Fruit fly (Drosophila melanogaster) whole organism, pupa: ENCODE results near the gene Ns4.

Source experiments
- CG10348 ChIP-seq: fragments of 200-800 bp; sonication (Bioruptor generic); IDR thresholded peaks from 2 replicates; pipeline ENCODE4 v1.3.6; 2022; ENCODE audit warnings: missing biosample characterization, missing genetic modification characterization
- CG12605 ChIP-seq: fragments of 200-800 bp; sonication (Bioruptor generic); IDR thresholded peaks from 2 replicates; pipeline ENCODE4 v1.3.6; 2022; ENCODE audit warnings: missing biosample characterization, missing genetic modification characterization
- CG13204 ChIP-seq: fragments of 200-800 bp; sonication (Bioruptor generic); optimal IDR thresholded peaks from 2 replicates; lab custom pipeline; 2018; ENCODE audit warnings: missing biosample characterization, mild to moderate bottlenecking, missing genetic modification characterization, moderate library complexity
- CG14655 ChIP-seq: fragments of 200-800 bp; sonication (Bioruptor generic); optimal IDR thresholded peaks from 3 replicates; lab custom pipeline; 2017; ENCODE audit warnings: mild to moderate bottlenecking, missing biosample characterization, missing genetic modification reagents, missing genetic modification characterization
- CG15710 ChIP-seq: fragments of 200-800 bp; sonication (Bioruptor generic); optimal IDR thresholded peaks from 2 replicates; lab custom pipeline; 2018; ENCODE audit warnings: missing biosample characterization, mild to moderate bottlenecking, missing genetic modification characterization, moderate library complexity
- CG17806 ChIP-seq: fragments of 200-800 bp; sonication (Bioruptor generic); optimal IDR thresholded peaks from 2 replicates; lab custom pipeline; 2018; ENCODE audit warnings: missing biosample characterization, mild to moderate bottlenecking, missing genetic modification characterization, moderate library complexity
- CG32121 ChIP-seq: fragments of 200-800 bp; sonication (Bioruptor generic); IDR thresholded peaks from 2 replicates; pipeline ENCODE4 v1.3.6; 2022; ENCODE audit warnings: missing biosample characterization, missing genetic modification characterization
- CG34367 ChIP-seq: fragments of 200-800 bp; sonication (Bioruptor generic); optimal IDR thresholded peaks from 2 replicates; lab custom pipeline; 2018; ENCODE audit warnings: missing biosample characterization, mild to moderate bottlenecking, missing genetic modification characterization
- CG4496 ChIP-seq: fragments of 200-800 bp; sonication (Bioruptor generic); IDR thresholded peaks from 3 replicates; pipeline ENCODE4 v1.3.6; 2022; ENCODE audit warnings: missing biosample characterization, missing genetic modification characterization
- CG8159 ChIP-seq: fragments of 200-800 bp; sonication (Bioruptor generic); optimal IDR thresholded peaks from 3 replicates; lab custom pipeline; 2018; ENCODE audit warnings: missing biosample characterization, mild to moderate bottlenecking, missing genetic modification characterization, moderate library complexity
- CG8301 ChIP-seq: fragments of 200-800 bp; sonication (Bioruptor generic); optimal IDR thresholded peaks from 2 replicates; lab custom pipeline; 2018; ENCODE audit warnings: missing biosample characterization, mild to moderate bottlenecking, missing genetic modification characterization
- CG9948 ChIP-seq: fragments of 200-800 bp; sonication (Bioruptor generic); optimal IDR thresholded peaks from 2 replicates; lab custom pipeline; 2018; ENCODE audit warnings: missing biosample characterization, mild to moderate bottlenecking, missing genetic modification characterization, moderate library complexity
- D1 ChIP-seq: fragments of 200-800 bp; sonication (Bioruptor generic); optimal IDR thresholded peaks from 2 replicates; lab custom pipeline; 2018; ENCODE audit warnings: missing biosample characterization, mild to moderate bottlenecking, missing genetic modification characterization, moderate library complexity
- EcR ChIP-seq: fragments of 200-800 bp; sonication (Bioruptor generic); optimal IDR thresholded peaks from 3 replicates; lab custom pipeline; 2019; ENCODE audit warnings: missing biosample characterization, missing genetic modification characterization, mild to moderate bottlenecking, moderate library complexity, missing genetic modification reagents
- Ets98B ChIP-seq: fragments of 200-800 bp; sonication (Bioruptor generic); IDR thresholded peaks from 2 replicates; pipeline ENCODE4 v1.3.6; 2022; ENCODE audit warnings: missing biosample characterization, missing genetic modification characterization
- Pif1A ChIP-seq: fragments of 200-800 bp; sonication (Bioruptor generic); optimal IDR thresholded peaks from 3 replicates; lab custom pipeline; 2016; ENCODE audit warnings: missing biosample characterization, missing genetic modification characterization
- Pif1B ChIP-seq: fragments of 200-800 bp; sonication (Bioruptor generic); optimal IDR thresholded peaks from 3 replicates; lab custom pipeline; 2016; ENCODE audit warnings: missing biosample characterization, missing genetic modification characterization
- Snoo ChIP-seq: fragments of 200-800 bp; sonication (Bioruptor generic); optimal IDR thresholded peaks from 3 replicates; lab custom pipeline; 2017; ENCODE audit warnings: missing biosample characterization, mild to moderate bottlenecking, missing genetic modification characterization, inconsistent platforms
- fd96Ca ChIP-seq: fragments of 200-800 bp; sonication (Bioruptor generic); IDR thresholded peaks from 3 replicates; pipeline ENCODE4 v1.3.6; 2022; ENCODE audit warnings: missing biosample characterization, missing genetic modification characterization
- gl ChIP-seq: fragments of 200-800 bp; sonication (Bioruptor generic); optimal IDR thresholded peaks from 2 replicates; lab custom pipeline; 2018; ENCODE audit warnings: missing biosample characterization, mild to moderate bottlenecking, missing genetic modification characterization
- rn ChIP-seq: fragments of 200-800 bp; sonication (Bioruptor generic); IDR thresholded peaks from 2 replicates; pipeline ENCODE4 v1.3.6; 2022; ENCODE audit warnings: missing biosample characterization, missing genetic modification characterization

Gene Ns4

DNA sequence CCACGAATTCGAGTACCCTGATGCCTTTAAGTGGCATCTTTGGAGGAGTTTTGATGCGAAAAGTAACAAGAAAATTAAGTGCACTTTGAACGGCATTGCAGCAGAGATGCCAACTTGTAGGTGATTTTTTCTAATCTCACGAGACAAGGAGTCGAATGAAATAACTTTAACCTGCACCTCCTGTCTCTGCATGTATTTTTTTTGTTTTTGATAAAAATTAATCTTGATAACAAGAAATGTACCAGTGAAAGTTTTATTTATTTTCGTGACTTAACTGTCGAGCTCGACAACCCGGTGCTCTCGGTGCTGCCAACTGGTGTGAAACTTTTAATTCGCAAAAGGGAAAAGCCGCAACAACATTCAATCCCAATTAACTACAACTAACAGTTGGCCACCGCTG lies at the start of gene Ns4, which contains the start of gene Amacr:
Ns4 (plus strand) TSS at position 317 of the 400 bp plus-strand sequence.
Amacr (minus strand) TSS at position 182 of the 400 bp plus-strand sequence.
- peak; percentile 52 for TF ChIP-seq gl (tag; lab: Kevin White, UChicago)
- peak; percentile 71 for TF ChIP-seq CG32121 (GFP tag; lab: Robert Waterston, UW)
- peak; percentile 61 for TF ChIP-seq CG15710
- TF ChIP-seq fd96Ca (GFP tag; lab: Robert Waterston, UW): peak; percentile 80
- no peak for TF ChIP-seq CG13204
- no peak for TF ChIP-seq CG14655 (GFP tag; lab: Kevin White, UChicago)
- TF ChIP-seq EcR (GFP tag; lab: Kevin White, UChicago): no peak
- peak; percentile 65 for TF ChIP-seq Ets98B (GFP tag; lab: Robert Waterston, UW)
- no peak for TF ChIP-seq CG10348 (GFP tag; lab: Robert Waterston, UW)
- TF ChIP-seq CG9948: peak; percentile 44
- no peak for TF ChIP-seq Pif1A (GFP tag; lab: Kevin White, UChicago)
- TF ChIP-seq CG8159 (tag; lab: Kevin White, UChicago): peak; percentile 55
- TF ChIP-seq CG4496 (GFP tag; lab: Robert Waterston, UW): peak; percentile 76
- no peak for TF ChIP-seq D1 (tag; lab: Kevin White, UChicago)
- peak; percentile 52; the same call in 1 of the 2 replicates for TF ChIP-seq CG12605 (GFP tag; lab: Robert Waterston, UW)
- peak; percentile 60 for TF ChIP-seq CG8301 (tag; lab: Kevin White, UChicago)
- no peak for TF ChIP-seq Pif1B (GFP tag; lab: Kevin White, UChicago)
- peak; percentile 45 for TF ChIP-seq CG17806 (tag; lab: Kevin White, UChicago)
- no peak; the same call in 1 of the 2 replicates for TF ChIP-seq rn
- TF ChIP-seq Snoo (tag; lab: Kevin White, UChicago): peak; percentile 71
- TF ChIP-seq CG34367 (tag; lab: Kevin White, UChicago): peak; percentile 37

DNA sequence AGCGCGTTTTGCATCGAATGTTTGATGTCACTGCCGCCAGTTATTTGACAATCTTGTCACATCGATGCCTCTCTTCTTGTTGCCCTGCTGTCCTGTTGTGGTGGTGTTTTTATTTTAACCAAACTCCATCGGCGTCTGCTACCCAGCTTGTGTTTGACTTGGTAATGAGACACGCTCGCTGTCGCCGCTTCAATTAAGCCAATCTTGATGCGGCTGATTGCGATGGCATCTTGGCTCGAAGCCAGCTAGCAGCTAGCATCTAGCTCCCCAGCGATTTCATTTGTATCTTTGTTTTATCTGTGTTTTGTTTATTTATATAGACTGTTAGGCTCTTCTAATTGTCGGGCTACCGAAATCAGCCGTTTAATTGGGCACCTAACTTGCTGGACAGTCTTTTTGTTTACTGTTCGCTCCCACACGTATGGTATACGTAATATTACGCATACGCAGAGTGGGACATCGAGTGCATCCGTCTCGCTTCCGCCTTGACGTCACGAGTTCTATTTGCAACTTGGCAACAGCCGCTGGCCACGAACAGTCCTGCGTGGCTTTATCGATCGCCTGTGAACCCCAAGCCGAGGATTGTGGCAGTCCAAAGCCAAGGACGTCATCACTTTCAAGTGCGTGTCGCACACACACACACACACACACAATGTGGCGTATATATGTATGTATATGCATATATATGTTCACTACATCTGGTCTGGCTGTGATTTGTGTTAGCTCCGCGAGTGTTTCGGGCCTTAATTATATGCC lies 47.6 kb upstream of the Ns4 start:
- TF ChIP-seq CG32121 (GFP tag; lab: Robert Waterston, UW) (no peak), Snoo (tag; lab: Kevin White, UChicago) (no peak), gl (tag; lab: Kevin White, UChicago) (no peak), CG8159 (tag; lab: Kevin White, UChicago) (no peak), CG9948 (no peak), Ets98B (GFP tag; lab: Robert Waterston, UW) (no peak), CG4496 (GFP tag; lab: Robert Waterston, UW) (no peak), CG10348 (GFP tag; lab: Robert Waterston, UW) (no peak), CG13204 (no peak), fd96Ca (GFP tag; lab: Robert Waterston, UW) (no peak), Pif1A (GFP tag; lab: Kevin White, UChicago) (no peak), CG34367 (tag; lab: Kevin White, UChicago) (no peak)

DNA sequence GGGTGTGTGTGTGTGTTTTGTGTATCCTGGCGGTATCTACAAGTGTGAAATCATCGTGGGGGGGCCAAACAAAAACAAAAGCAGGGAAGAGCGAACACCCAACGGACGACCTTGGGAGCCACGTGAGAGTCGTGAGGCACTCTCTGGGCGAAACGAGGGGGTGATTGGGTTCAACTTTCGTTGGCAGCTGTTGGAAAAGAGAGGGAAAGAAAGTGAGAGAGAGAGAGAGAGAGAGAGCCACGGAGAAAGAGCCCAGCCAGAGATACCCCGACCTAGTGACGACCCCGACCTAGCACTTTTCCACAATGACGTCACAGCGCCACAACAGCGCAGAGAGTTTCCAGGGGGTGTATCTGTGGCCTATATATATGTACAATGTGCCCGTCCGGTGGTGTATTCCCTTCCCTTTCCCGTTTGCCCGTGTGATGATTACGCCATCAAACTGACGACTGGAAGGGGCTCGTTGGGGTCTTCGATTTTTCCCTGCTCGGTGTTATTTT lies 46.4 kb upstream of the Ns4 start:
- TF ChIP-seq CG8159 (tag; lab: Kevin White, UChicago) (no peak), CG15710 (no peak), CG8301 (tag; lab: Kevin White, UChicago) (no peak), CG10348 (GFP tag; lab: Robert Waterston, UW) (no peak), CG13204 (peak; percentile 5), CG14655 (GFP tag; lab: Kevin White, UChicago) (no peak)

DNA sequence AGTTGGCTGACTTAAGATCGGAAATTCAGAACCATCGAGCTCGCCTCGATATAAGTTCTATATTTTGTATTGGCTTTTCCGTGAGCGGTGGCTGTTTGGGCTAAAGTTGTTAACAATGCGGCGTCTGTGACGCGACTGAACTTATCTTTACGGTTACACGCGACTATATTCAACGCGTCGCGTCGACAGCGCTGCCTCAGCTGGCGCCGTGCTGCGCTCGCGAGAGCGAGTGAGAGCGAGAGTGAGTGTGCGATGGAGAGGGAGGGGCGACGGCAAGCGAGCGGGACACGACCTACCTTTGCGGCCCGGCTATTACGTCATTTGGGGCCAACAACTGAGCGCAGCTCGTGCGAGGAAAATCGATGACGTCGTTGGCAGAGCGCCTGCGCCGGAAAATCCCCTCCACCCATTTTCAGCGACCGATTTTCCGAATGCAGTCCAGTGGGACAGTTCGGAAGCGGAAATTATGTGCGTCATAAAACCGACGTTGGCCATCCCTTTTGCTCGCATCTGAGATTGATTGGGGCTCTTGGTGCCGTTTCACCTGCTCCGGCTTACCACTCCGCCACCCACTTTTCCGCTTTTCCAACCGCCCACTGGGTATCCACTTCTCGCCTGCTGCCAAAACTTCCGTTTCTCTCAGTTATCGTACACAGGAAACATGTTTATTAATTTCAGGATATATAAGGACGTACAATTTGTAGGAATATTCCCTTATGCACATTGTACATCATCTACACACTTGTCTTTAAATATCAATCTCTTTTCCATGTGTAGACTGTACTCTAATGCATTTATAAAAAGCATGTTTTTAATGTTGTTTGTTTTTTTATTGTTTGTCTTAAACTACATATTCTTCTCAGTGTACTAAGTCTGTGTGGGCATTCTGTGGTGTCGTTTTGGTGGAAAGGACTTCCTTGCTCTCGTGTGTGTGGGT lies 37.5 kb upstream of the Ns4 start, which contains the start of gene Hr38:
Hr38 (minus strand) TSS at position 121 of the 937 bp plus-strand sequence.
- TF ChIP-seq gl (tag; lab: Kevin White, UChicago) (no peak), Pif1B (GFP tag; lab: Kevin White, UChicago) (no peak), CG4496 (GFP tag; lab: Robert Waterston, UW) (peak; percentile 79), CG17806 (tag; lab: Kevin White, UChicago) (no peak), Snoo (tag; lab: Kevin White, UChicago) (peak; percentile 16), CG14655 (GFP tag; lab: Kevin White, UChicago) (no peak), Ets98B (GFP tag; lab: Robert Waterston, UW) (peak; percentile 72; the same call in 1 of the 2 replicates), CG9948 (no peak), CG8159 (tag; lab: Kevin White, UChicago) (no peak), CG12605 (GFP tag; lab: Robert Waterston, UW) (peak; percentile 61), CG10348 (GFP tag; lab: Robert Waterston, UW) (no peak), CG15710 (no peak), CG32121 (GFP tag; lab: Robert Waterston, UW) (peak; percentile 59; the same call in 1 of the 2 replicates), CG8301 (tag; lab: Kevin White, UChicago) (no peak), CG13204 (peak; percentile 67), rn (no peak), EcR (GFP tag; lab: Kevin White, UChicago) (peak; percentile 55), fd96Ca (GFP tag; lab: Robert Waterston, UW) (peak; percentile 46; the same call in 1 of the 3 replicates), D1 (tag; lab: Kevin White, UChicago) (no peak)
